Fruit fly (Drosophila melanogaster) whole organism, pupa: Measurements from ENCODE around the gene CG31249.

Experiments used
- CG10348 ChIP-seq: fragments of 200-800 bp; sonication (Bioruptor generic); IDR thresholded peaks from 2 replicates; pipeline ENCODE4 v1.3.6; 2022; ENCODE audit warnings: missing biosample characterization, missing genetic modification characterization
- CG12605 ChIP-seq: fragments of 200-800 bp; sonication (Bioruptor generic); IDR thresholded peaks from 2 replicates; pipeline ENCODE4 v1.3.6; 2022; ENCODE audit warnings: missing biosample characterization, missing genetic modification characterization
- CG13204 ChIP-seq: fragments of 200-800 bp; sonication (Bioruptor generic); optimal IDR thresholded peaks from 2 replicates; lab custom pipeline; 2018; ENCODE audit warnings: missing biosample characterization, mild to moderate bottlenecking, missing genetic modification characterization, moderate library complexity
- CG14655 ChIP-seq: fragments of 200-800 bp; sonication (Bioruptor generic); optimal IDR thresholded peaks from 3 replicates; lab custom pipeline; 2017; ENCODE audit warnings: mild to moderate bottlenecking, missing biosample characterization, missing genetic modification reagents, missing genetic modification characterization
- CG15710 ChIP-seq: fragments of 200-800 bp; sonication (Bioruptor generic); optimal IDR thresholded peaks from 2 replicates; lab custom pipeline; 2018; ENCODE audit warnings: missing biosample characterization, mild to moderate bottlenecking, missing genetic modification characterization, moderate library complexity
- CG17806 ChIP-seq: fragments of 200-800 bp; sonication (Bioruptor generic); optimal IDR thresholded peaks from 2 replicates; lab custom pipeline; 2018; ENCODE audit warnings: missing biosample characterization, mild to moderate bottlenecking, missing genetic modification characterization, moderate library complexity
- CG32121 ChIP-seq: fragments of 200-800 bp; sonication (Bioruptor generic); IDR thresholded peaks from 2 replicates; pipeline ENCODE4 v1.3.6; 2022; ENCODE audit warnings: missing biosample characterization, missing genetic modification characterization
- CG34367 ChIP-seq: fragments of 200-800 bp; sonication (Bioruptor generic); optimal IDR thresholded peaks from 2 replicates; lab custom pipeline; 2018; ENCODE audit warnings: missing biosample characterization, mild to moderate bottlenecking, missing genetic modification characterization
- CG4496 ChIP-seq: fragments of 200-800 bp; sonication (Bioruptor generic); IDR thresholded peaks from 3 replicates; pipeline ENCODE4 v1.3.6; 2022; ENCODE audit warnings: missing biosample characterization, missing genetic modification characterization
- CG8159 ChIP-seq: fragments of 200-800 bp; sonication (Bioruptor generic); optimal IDR thresholded peaks from 3 replicates; lab custom pipeline; 2018; ENCODE audit warnings: missing biosample characterization, mild to moderate bottlenecking, missing genetic modification characterization, moderate library complexity
- CG8301 ChIP-seq: fragments of 200-800 bp; sonication (Bioruptor generic); optimal IDR thresholded peaks from 2 replicates; lab custom pipeline; 2018; ENCODE audit warnings: missing biosample characterization, mild to moderate bottlenecking, missing genetic modification characterization
- CG9948 ChIP-seq: fragments of 200-800 bp; sonication (Bioruptor generic); optimal IDR thresholded peaks from 2 replicates; lab custom pipeline; 2018; ENCODE audit warnings: missing biosample characterization, mild to moderate bottlenecking, missing genetic modification characterization, moderate library complexity
- D1 ChIP-seq: fragments of 200-800 bp; sonication (Bioruptor generic); optimal IDR thresholded peaks from 2 replicates; lab custom pipeline; 2018; ENCODE audit warnings: missing biosample characterization, mild to moderate bottlenecking, missing genetic modification characterization, moderate library complexity
- EcR ChIP-seq: fragments of 200-800 bp; sonication (Bioruptor generic); optimal IDR thresholded peaks from 3 replicates; lab custom pipeline; 2019; ENCODE audit warnings: missing biosample characterization, missing genetic modification characterization, mild to moderate bottlenecking, moderate library complexity, missing genetic modification reagents
- Ets98B ChIP-seq: fragments of 200-800 bp; sonication (Bioruptor generic); IDR thresholded peaks from 2 replicates; pipeline ENCODE4 v1.3.6; 2022; ENCODE audit warnings: missing biosample characterization, missing genetic modification characterization
- Pif1A ChIP-seq: fragments of 200-800 bp; sonication (Bioruptor generic); optimal IDR thresholded peaks from 3 replicates; lab custom pipeline; 2016; ENCODE audit warnings: missing biosample characterization, missing genetic modification characterization
- Pif1B ChIP-seq: fragments of 200-800 bp; sonication (Bioruptor generic); optimal IDR thresholded peaks from 3 replicates; lab custom pipeline; 2016; ENCODE audit warnings: missing biosample characterization, missing genetic modification characterization
- Snoo ChIP-seq: fragments of 200-800 bp; sonication (Bioruptor generic); optimal IDR thresholded peaks from 3 replicates; lab custom pipeline; 2017; ENCODE audit warnings: missing biosample characterization, mild to moderate bottlenecking, missing genetic modification characterization, inconsistent platforms
- fd96Ca ChIP-seq: fragments of 200-800 bp; sonication (Bioruptor generic); IDR thresholded peaks from 3 replicates; pipeline ENCODE4 v1.3.6; 2022; ENCODE audit warnings: missing biosample characterization, missing genetic modification characterization
- gl ChIP-seq: fragments of 200-800 bp; sonication (Bioruptor generic); optimal IDR thresholded peaks from 2 replicates; lab custom pipeline; 2018; ENCODE audit warnings: missing biosample characterization, mild to moderate bottlenecking, missing genetic modification characterization
- rn ChIP-seq: fragments of 200-800 bp; sonication (Bioruptor generic); IDR thresholded peaks from 2 replicates; pipeline ENCODE4 v1.3.6; 2022; ENCODE audit warnings: missing biosample characterization, missing genetic modification characterization

CG31249 gene

DNA sequence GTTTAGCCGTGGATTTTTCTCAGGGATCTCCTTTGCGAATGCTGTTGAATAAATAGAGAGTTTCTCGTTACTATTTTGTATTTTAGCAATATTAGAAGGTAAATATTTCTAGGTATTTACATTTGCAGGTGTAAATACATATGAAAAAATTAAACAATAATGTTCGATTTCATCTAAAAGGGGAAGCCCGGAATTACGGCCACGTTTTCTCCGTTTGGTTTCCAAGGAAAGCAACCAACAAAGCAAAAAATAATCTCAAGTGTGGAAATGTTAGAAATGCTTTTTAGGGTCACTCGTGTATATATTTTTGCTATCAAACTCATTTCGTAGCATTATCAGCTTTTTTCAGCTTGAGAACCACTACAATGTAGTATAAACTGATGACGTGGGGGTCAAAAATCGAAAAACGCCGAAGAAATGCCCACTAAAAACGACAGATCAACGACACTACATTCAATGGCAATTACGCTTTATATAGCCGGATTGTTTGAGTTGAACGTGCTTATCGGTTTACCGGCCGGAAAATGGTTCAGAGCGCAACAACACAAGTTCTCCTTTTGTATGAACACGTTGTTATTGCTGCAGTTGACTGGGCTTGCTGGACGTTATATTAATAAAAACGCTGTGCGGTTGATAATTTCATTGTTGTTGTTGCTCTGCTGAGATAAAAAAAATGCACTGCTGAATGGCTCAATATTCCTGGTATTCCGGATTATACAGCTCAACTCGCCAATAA is 8.6 kb downstream of the CG31249 start:
- TF ChIP-seq rn (GFP tag; lab: Robert Waterston, UW) (no peak), gl (tag; lab: Kevin White, UChicago) (no peak), D1 (tag; lab: Kevin White, UChicago) (no peak), Pif1A (GFP tag; lab: Kevin White, UChicago) (no peak), EcR (GFP tag; lab: Kevin White, UChicago) (peak; percentile 88), Snoo (tag; lab: Kevin White, UChicago) (no peak)
- TF ChIP-seq, all 21 proteins: peak for 1

DNA sequence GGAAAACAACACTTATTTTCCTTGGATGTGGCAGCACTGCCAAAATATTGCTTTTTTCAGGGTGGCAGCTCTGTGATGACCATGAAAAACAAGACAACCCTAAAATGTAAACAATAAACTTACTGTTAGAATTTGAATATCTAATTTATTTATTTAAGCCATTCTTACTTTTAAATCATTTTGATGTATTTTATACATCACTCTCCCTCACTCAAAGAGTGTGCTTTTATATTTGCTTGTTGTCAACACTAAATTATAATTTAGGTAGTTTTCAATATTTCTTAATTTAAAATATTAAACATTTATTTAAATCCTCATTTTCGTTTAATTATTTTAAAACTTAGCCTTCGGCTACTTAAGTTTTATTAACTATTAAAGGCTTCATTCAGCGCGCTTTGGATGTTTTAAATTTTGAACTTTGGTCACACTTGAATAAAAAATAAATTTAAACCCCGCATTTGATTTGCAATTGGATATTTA is 16.0 kb downstream of the CG31249 start, which contains the start of the genes CG7523 and Mps1:
TSS of gene CG7523 (minus strand) at position 39 of the 480 bp plus-strand sequence.
TSS of gene Mps1 (plus strand) at position 415 of the 480 bp plus-strand sequence.
- TF ChIP-seq gl (tag; lab: Kevin White, UChicago) = no peak
- TF ChIP-seq Pif1B (GFP tag; lab: Kevin White, UChicago) = no peak
- no peak for TF ChIP-seq CG15710
- no peak for TF ChIP-seq CG32121 (GFP tag; lab: Robert Waterston, UW)

DNA sequence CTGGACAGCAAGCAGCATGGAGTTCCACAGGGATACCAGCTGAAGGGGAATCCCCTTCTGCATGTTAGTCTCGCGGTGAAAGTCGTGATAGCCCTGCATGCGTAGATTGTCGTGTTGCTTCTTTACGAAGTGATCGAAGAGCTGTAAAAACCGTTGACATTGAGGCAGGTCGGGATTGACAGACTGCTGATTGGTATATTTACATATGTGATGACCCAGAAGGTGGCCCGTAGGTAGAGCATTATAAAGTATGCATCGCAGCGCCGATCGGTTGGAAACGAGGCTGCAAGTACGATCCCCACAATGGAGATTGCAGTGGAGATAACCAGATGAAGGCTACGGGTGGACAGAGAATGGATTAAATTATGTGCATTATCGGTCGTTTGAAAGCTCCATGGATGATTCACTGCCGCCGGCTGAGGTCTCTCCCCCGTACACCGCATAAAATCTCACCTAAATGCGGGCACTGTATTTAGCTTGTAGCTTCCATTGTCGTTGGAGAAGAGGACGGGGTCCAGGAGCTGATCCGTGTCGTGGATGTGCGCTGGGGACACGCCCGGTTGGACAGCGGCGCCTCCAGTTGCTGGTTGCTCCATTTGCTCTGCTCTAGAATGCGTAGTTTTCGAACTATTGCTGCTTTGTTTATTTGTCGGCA is 16.5 kb downstream of the CG31249 start:
- TF ChIP-seq EcR (GFP tag; lab: Kevin White, UChicago) (peak; percentile 53), gl (tag; lab: Kevin White, UChicago) (no peak), CG15710 (no peak)

DNA sequence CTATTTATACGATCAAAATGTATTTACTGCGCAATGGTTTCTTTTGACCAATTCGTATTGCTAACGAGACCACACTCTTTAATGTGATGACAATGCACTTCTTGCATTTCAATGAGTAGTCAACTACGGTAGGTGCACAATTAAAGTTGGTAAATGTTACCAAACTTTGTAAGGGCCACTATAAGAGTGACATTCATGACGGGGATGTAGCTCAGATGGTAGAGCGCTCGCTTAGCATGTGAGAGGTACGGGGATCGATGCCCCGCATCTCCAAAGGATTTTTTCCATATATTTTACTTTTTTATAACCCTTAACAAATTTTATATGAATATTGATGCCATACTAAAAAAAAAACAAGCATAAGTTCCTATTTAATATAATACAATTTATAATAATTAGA is 18.9 kb downstream of the CG31249 start:
- TF ChIP-seq Pif1A (GFP tag; lab: Kevin White, UChicago) (no peak), fd96Ca (no peak), CG17806 (tag; lab: Kevin White, UChicago) (no peak), CG8159 (tag; lab: Kevin White, UChicago) (no peak)

DNA sequence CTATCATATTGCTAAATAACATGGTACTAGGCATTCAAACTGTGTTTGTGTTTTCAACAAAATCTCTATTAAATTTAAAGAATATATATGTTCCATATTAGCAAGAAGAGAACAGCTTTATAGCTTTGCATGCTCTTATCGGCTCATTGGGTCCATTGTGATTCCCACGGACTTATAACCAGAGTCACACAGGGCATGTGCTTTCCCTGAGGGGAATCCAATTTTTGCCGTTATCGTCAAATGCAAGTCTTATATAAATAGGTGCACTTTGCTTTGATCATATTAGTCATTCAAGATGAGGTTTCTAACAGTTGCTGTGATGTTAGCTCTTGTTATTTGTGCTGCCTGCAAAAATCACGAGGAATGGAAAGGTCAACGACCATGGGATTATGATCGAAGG is 19.6 kb downstream of the CG31249 start, which contains the start of gene CG45045:
TSS of gene CG45045 (plus strand) at position 294 of the 400 bp plus-strand sequence.
- TF ChIP-seq CG10348 = no peak
- no peak for TF ChIP-seq Pif1B (GFP tag; lab: Kevin White, UChicago)
- TF ChIP-seq EcR (GFP tag; lab: Kevin White, UChicago) = no peak
- no peak for TF ChIP-seq Pif1A (GFP tag; lab: Kevin White, UChicago)
- TF ChIP-seq CG15710 = no peak
- no peak for TF ChIP-seq CG8301 (tag; lab: Kevin White, UChicago)
- TF ChIP-seq CG9948 (tag; lab: Kevin White, UChicago) = no peak
- no peak for TF ChIP-seq CG17806 (tag; lab: Kevin White, UChicago)
- no peak for TF ChIP-seq CG8159 (tag; lab: Kevin White, UChicago)
- no peak for TF ChIP-seq gl (tag; lab: Kevin White, UChicago)
- no peak for TF ChIP-seq CG32121 (GFP tag; lab: Robert Waterston, UW)
- TF ChIP-seq D1 (tag; lab: Kevin White, UChicago) = no peak
- TF ChIP-seq CG13204 (GFP tag; lab: Kevin White, UChicago) = no peak
- no peak for TF ChIP-seq Snoo (tag; lab: Kevin White, UChicago)
- TF ChIP-seq CG14655 (GFP tag; lab: Kevin White, UChicago) = no peak
- no peak for TF ChIP-seq CG34367
- no peak for TF ChIP-seq Ets98B (GFP tag; lab: Robert Waterston, UW)

DNA sequence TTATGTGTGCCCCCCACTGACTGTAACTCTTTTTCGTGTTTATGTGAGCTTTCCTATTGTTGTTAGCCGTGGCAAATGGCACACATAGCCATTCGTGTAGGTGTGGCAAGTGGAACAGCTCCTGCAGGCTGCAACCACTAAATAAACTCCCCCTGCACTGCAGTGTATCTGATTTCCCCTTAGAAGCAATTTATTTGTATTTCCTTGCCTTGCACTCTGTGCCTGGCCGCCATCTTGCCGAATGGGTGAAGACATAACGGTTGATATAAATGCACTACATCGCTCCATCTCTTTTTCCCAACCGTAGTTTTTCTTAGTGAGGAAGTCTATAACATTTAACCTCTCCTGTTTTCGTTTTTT is 20.1 kb downstream of the CG31249 start:
- TF ChIP-seq CG10348 (no peak), CG17806 (tag; lab: Kevin White, UChicago) (no peak), CG32121 (GFP tag; lab: Robert Waterston, UW) (no peak), rn (GFP tag; lab: Robert Waterston, UW) (no peak), CG4496 (GFP tag; lab: Robert Waterston, UW) (no peak), gl (tag; lab: Kevin White, UChicago) (no peak), CG14655 (GFP tag; lab: Kevin White, UChicago) (no peak), Ets98B (GFP tag; lab: Robert Waterston, UW) (no peak), CG9948 (tag; lab: Kevin White, UChicago) (no peak), CG12605 (GFP tag; lab: Robert Waterston, UW) (no peak)
